Fruit fly (Drosophila melanogaster): Measurements from ENCODE around the gene MFS3.

DNA sequence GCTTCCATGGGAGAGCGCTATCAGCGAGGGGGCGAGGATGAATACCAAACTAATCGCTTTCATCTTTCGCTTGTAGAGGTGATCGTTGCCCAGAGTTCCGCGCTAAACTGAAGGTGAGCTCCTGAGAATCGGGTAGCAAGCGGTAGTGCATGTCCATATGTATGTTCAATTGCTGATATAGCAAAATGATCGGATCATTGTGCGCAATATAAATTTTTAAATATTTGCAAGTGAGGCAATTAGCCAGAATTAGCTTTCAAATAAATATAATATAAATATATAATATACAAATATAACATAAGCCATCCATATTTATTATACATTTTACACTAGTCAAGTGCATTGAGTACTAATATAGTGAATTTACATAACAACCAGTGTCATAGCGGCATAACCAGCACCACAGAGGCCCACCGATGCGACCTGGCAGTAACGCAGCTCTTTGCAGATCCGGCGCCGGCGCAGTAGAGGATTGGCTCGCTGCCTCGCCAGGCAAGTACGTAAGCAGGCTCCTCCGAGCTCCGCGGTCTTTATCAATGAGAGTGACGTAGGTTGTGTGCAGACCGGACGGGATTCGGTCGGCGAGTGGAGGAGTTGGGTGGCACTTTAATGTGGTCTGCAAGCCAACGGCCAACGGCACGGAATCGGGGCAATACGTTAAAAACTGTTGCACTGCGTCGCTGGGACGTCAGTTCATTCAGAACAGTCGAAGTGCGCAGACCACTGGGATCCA, 8.8 kb upstream of the MFS3 start, which contains the start of the genes Iris and CG4577:
- TF ChIP-seq Opbp (GFP tag; IDR thresholded peaks at IDR 0.05; ENCODE audit: partially characterized antibody) (no peak), sob (GFP tag; IDR thresholded peaks at IDR 0.05) (no peak), CG9932 (GFP tag; IDR thresholded peaks at IDR 0.05) (no peak), Blimp-1 (GFP tag; optimal IDR thresholded peaks at IDR 0.05) (no peak), psq (GFP tag; optimal IDR thresholded peaks at IDR 0.05) (no peak), crp (GFP tag; optimal IDR thresholded peaks at IDR 0.05) (no peak), CG9817 (tag; optimal IDR thresholded peaks at IDR 0.05) (no peak), pzg (GFP tag; optimal IDR thresholded peaks at IDR 0.05) (no peak)
